Fruit fly (Drosophila melanogaster): ENCODE results near the gene CG2100.
A peak's percentile ranks its signal among the peaks of the same experiment; 100 is the strongest.

CG2100 gene

dm6 chr3R:5733181-5733580 lies 3.0 kb downstream of the CG2100 start, which contains the start of gene CG1239 (continued):
- TF ChIP-seq CG2202 (tag; optimal IDR thresholded peaks at IDR 0.05) (no peak), odd (GFP tag; optimal IDR thresholded peaks at IDR 0.05) (no peak), CG18011 (GFP tag; optimal IDR thresholded peaks at IDR 0.05) (no peak), pnt (GFP tag; optimal IDR thresholded peaks at IDR 0.05) (no peak)

- TF ChIP-seq insv (GFP tag; optimal IDR thresholded peaks at IDR 0.05), result no peak
- TF ChIP-seq Oaz (GFP tag; IDR thresholded peaks at IDR 0.05), result 0 out of 2 replicates have a peak, but pooled peaks have one; percentile 7
- TF ChIP-seq twi (tag; optimal IDR thresholded peaks at IDR 0.05), result peak; percentile 58
- peak; percentile 41 for TF ChIP-seq gsb-n (tag; optimal IDR thresholded peaks at IDR 0.05)
- no peak for TF ChIP-seq Gug (GFP tag; IDR thresholded peaks at IDR 0.05)
- peak; percentile 67 for TF ChIP-seq Kr (GFP tag; optimal IDR thresholded peaks at IDR 0.05)
- TF ChIP-seq Ets65A (GFP tag), result peak; percentile 78
- TF ChIP-seq tll (GFP tag; optimal IDR thresholded peaks at IDR 0.05), result peak in 1 of 2 experiments; percentile 95
- TF ChIP-seq phol (tag; optimal IDR thresholded peaks at IDR 0.05), result no peak
- no peak for TF ChIP-seq corto (GFP tag; optimal IDR thresholded peaks at IDR 0.05)
- TF ChIP-seq D (optimal IDR thresholded peaks at IDR 0.05), result peak; percentile 75
- no peak for TF ChIP-seq D (GFP tag; optimal IDR thresholded peaks at IDR 0.05)
- no peak for TF ChIP-seq lilli (GFP tag; optimal IDR thresholded peaks at IDR 0.05)
- peak; percentile 54 for TF ChIP-seq Hey (tag; optimal IDR thresholded peaks at IDR 0.05)
- TF ChIP-seq ERR (GFP tag; optimal IDR thresholded peaks at IDR 0.05), result no peak
Observed at dm6 chr3R:5727724-5728365, 8.3 kb downstream of the CG2100 start.

dm6 chr3R:5723122-5723521 lies 13.0 kb downstream of the CG2100 start:
- TF ChIP-seq jing (GFP tag; optimal IDR thresholded peaks at IDR 0.05) (no peak), CG4730 (GFP tag; IDR thresholded peaks at IDR 0.05) (no peak), sob (GFP tag; IDR thresholded peaks at IDR 0.05) (no peak), pros (GFP tag; optimal IDR thresholded peaks at IDR 0.05) (peak; percentile 57), hth (optimal IDR thresholded peaks at IDR 0.05) (no peak), CG16779 (GFP tag; IDR thresholded peaks at IDR 0.05) (no peak), oc (tag; optimal IDR thresholded peaks at IDR 0.05) (peak; percentile 50), eve (GFP tag; optimal IDR thresholded peaks at IDR 0.05) (no peak), CG33213 (GFP tag; optimal IDR thresholded peaks at IDR 0.05) (no peak)

DNA sequence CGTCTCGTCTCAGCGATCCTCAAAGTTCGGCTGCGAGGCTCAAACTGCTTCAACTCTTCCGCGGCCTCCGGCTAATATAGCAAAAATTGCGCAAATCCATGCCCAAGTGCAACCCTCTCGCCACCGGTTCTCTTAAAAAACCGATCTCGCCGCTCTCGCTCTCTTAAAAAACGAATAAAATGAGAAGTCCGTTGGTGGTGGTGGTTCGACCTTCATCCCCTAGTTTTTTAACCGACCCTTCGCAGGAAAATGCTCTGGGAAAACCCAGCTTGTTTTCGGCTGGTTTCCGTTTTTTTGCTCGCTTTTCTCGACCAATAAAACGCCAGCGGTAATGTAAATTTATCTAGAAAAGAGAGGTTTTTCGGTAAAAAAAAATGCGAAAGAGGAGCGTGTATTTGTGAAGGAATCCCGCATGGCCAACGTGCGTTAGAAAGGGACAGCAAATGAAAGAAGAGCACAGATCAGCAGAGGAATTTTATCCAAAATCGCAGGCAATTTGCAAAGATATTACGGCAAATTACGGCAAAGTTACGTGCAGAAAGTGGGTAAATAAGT lies 19.3 kb downstream of the CG2100 start, which contains the start of gene cas:
TSS of gene cas (minus strand) at position 51 of the 555 bp plus-strand sequence.
- TF ChIP-seq CG9727 (GFP tag; optimal IDR thresholded peaks at IDR 0.05) (no peak), scrt (GFP tag; optimal IDR thresholded peaks at IDR 0.05) (no peak), Abd-B (GFP tag; optimal IDR thresholded peaks at IDR 0.05) (no peak), CG18011 (GFP tag; optimal IDR thresholded peaks at IDR 0.05) (no peak), fd102C (GFP tag; optimal IDR thresholded peaks at IDR 0.05) (no peak), disco-r (GFP tag; optimal IDR thresholded peaks at IDR 0.05) (no peak), CG1233 (GFP tag; optimal IDR thresholded peaks at IDR 0.05) (no peak), ab (GFP tag; optimal IDR thresholded peaks at IDR 0.05) (no peak), CG1529 (GFP tag; optimal IDR thresholded peaks at IDR 0.05) (no peak), CG7928 (GFP tag; optimal IDR thresholded peaks at IDR 0.05) (no peak), grn (GFP tag; optimal IDR thresholded peaks at IDR 0.05) (no peak), Dll (GFP tag; IDR thresholded peaks at IDR 0.05; ENCODE audit: partially characterized antibody) (no peak), ase (GFP tag; IDR thresholded peaks at IDR 0.05) (no peak), pros (GFP tag; optimal IDR thresholded peaks at IDR 0.05) (peak; percentile 21), pum (GFP tag; optimal IDR thresholded peaks at IDR 0.05) (no peak), CG8359 (GFP tag; optimal IDR thresholded peaks at IDR 0.05; ENCODE audit: borderline replicate concordance) (no peak), B-H1 (GFP tag; IDR thresholded peaks at IDR 0.05) (no peak), B-H2 (GFP tag; optimal IDR thresholded peaks at IDR 0.05) (no peak), CG10959 (GFP tag; IDR thresholded peaks at IDR 0.05) (no peak), CrebB (tag; optimal IDR thresholded peaks at IDR 0.05) (no peak), Nf-YB (GFP tag; optimal IDR thresholded peaks at IDR 0.05) (peak; percentile 93)

Measured in whole organism, embryonic.